Fruit fly (Drosophila melanogaster): ENCODE measurements around the gene ApepP.
A peak's percentile ranks its signal among the peaks of the same experiment; 100 is the strongest.

The ApepP gene

dm6 chr2L:16887660-16888573, 22.3 kb downstream of the ApepP start, which contains the start of the genes osi and tweek (continued):
- TF ChIP-seq fd64A (GFP tag; optimal IDR thresholded peaks at IDR 0.05): no peak
- peak; percentile 41 for TF ChIP-seq pho (GFP tag; optimal IDR thresholded peaks at IDR 0.05)
- peak; percentile 82 for TF ChIP-seq Med (GFP tag)
- peak; percentile 27 for TF ChIP-seq tap (tag; optimal IDR thresholded peaks at IDR 0.05)
- TF ChIP-seq Stat92E (GFP tag; optimal IDR thresholded peaks at IDR 0.05): no peak
- peak; percentile 54 for TF ChIP-seq CG12104 (GFP tag; optimal IDR thresholded peaks at IDR 0.05)
- TF ChIP-seq CG3065 (GFP tag; optimal IDR thresholded peaks at IDR 0.05): no peak
- peak; percentile 52; the same call in 1 of the 3 replicates for TF ChIP-seq dysf (GFP tag; IDR thresholded peaks at IDR 0.05)
- peak; percentile 72 for TF ChIP-seq phol (tag; optimal IDR thresholded peaks at IDR 0.05)
- peak; percentile 40 for TF ChIP-seq CG15696 (tag; optimal IDR thresholded peaks at IDR 0.05)
- peak; percentile 48 for TF ChIP-seq Oli (tag; optimal IDR thresholded peaks at IDR 0.05)
- TF ChIP-seq CG6689 (GFP tag; IDR thresholded peaks at IDR 0.05): no peak
- peak; percentile 69 for TF ChIP-seq CG7556 (GFP tag; optimal IDR thresholded peaks at IDR 0.05)
- no peak for TF ChIP-seq run (tag; optimal IDR thresholded peaks at IDR 0.05)
- TF ChIP-seq dpn (GFP tag; optimal IDR thresholded peaks at IDR 0.05): peak; percentile 60 to 61
- TF ChIP-seq al (GFP tag; IDR thresholded peaks at IDR 0.05): peak; percentile 42
- peak; percentile 10 for TF ChIP-seq mirr (GFP tag; optimal IDR thresholded peaks at IDR 0.05)
- TF ChIP-seq CG7928 (GFP tag; optimal IDR thresholded peaks at IDR 0.05): peak; percentile 82
- peak; percentile 39 for TF ChIP-seq CG6272 (GFP tag; IDR thresholded peaks at IDR 0.05)
- peak; percentile 89 for TF ChIP-seq inv (GFP tag; IDR thresholded peaks at IDR 0.05; ENCODE audit: partially characterized antibody)
- TF ChIP-seq az2 (GFP tag; optimal IDR thresholded peaks at IDR 0.05): peak; percentile 70
- TF ChIP-seq MTF-1 (GFP tag; optimal IDR thresholded peaks at IDR 0.05; ENCODE audit: borderline replicate concordance): peak; percentile 55
- peak; percentile 67 for TF ChIP-seq Poxn (GFP tag; IDR thresholded peaks at IDR 0.05)
- peak; percentile 94 for TF ChIP-seq amos (GFP tag; IDR thresholded peaks at IDR 0.05; ENCODE audit: partially characterized antibody)
- TF ChIP-seq crc (GFP tag; optimal IDR thresholded peaks at IDR 0.05): peak; percentile 21
- TF ChIP-seq Nf-YC (tag; optimal IDR thresholded peaks at IDR 0.05): no peak
- peak; percentile 28 for TF ChIP-seq CG10654 (GFP tag; optimal IDR thresholded peaks at IDR 0.05)
- TF ChIP-seq CG3726 (GFP tag; IDR thresholded peaks at IDR 0.05): no peak
- peak; percentile 61 for TF ChIP-seq Ptx1 (GFP tag; IDR thresholded peaks at IDR 0.05)
- TF ChIP-seq Adf1 (GFP tag; IDR thresholded peaks at IDR 0.05): 0 out of 2 replicates have a peak, but pooled peaks have one; percentile 14
- TF ChIP-seq Jarid2 (GFP tag; optimal IDR thresholded peaks at IDR 0.05): peak; percentile 60
- TF ChIP-seq CG4617 (GFP tag; optimal IDR thresholded peaks at IDR 0.05; ENCODE audit: borderline replicate concordance): peak; percentile 5
- TF ChIP-seq zfh2 (GFP tag; optimal IDR thresholded peaks at IDR 0.05): peak; percentile 60
- no peak for TF ChIP-seq Abd-B (GFP tag; optimal IDR thresholded peaks at IDR 0.05)
- TF ChIP-seq CG12155 (GFP tag; optimal IDR thresholded peaks at IDR 0.05): peak; percentile 76
- peak; percentile 94 for TF ChIP-seq BEAF-32 (GFP tag; optimal IDR thresholded peaks at IDR 0.05)
- peak; percentile 70 for TF ChIP-seq grau (tag; optimal IDR thresholded peaks at IDR 0.05)
- peak; percentile 78 for TF ChIP-seq Xbp1 (GFP tag; optimal IDR thresholded peaks at IDR 0.05)
- TF ChIP-seq CG18262 (tag; optimal IDR thresholded peaks at IDR 0.05): no peak
- peak in 1 of 2 experiments; percentile 9 for TF ChIP-seq insv (GFP tag; optimal IDR thresholded peaks at IDR 0.05)
- no peak for TF ChIP-seq ro (GFP tag; IDR thresholded peaks at IDR 0.05)
- peak; percentile 89 for TF ChIP-seq slbo (GFP tag; IDR thresholded peaks at IDR 0.05)
- TF ChIP-seq CG9727 (GFP tag; optimal IDR thresholded peaks at IDR 0.05): peak; percentile 78
- peak; percentile 65; the same call in 2 of the 4 replicates for TF ChIP-seq Gug (GFP tag; IDR thresholded peaks at IDR 0.05)
- peak; percentile 31; the same call in 1 of the 2 replicates for TF ChIP-seq CG1024 (GFP tag; IDR thresholded peaks at IDR 0.05)
- TF ChIP-seq CG1603 (tag; optimal IDR thresholded peaks at IDR 0.05): peak; percentile 46
- peak; percentile 22; the same call in 1 of the 2 replicates for TF ChIP-seq CG11085 (GFP tag; IDR thresholded peaks at IDR 0.05)
- TF ChIP-seq sima (GFP tag; optimal IDR thresholded peaks at IDR 0.05): no peak
